Worm (Caenorhabditis elegans) whole organism, L4 larva: ENCODE data around the gene M03C11.3.

Experiments
- R02D3.7 ChIP-seq: fragments of 150-350 bp; sonication (generic microtip); optimal IDR thresholded peaks from 3 replicates; lab custom pipeline; 2014; ENCODE audit warnings: missing biosample characterization, missing genetic modification characterization
- ama-1 ChIP-seq: fragments of 150-350 bp; optimal IDR thresholded peaks from 2 replicates; lab custom pipeline; 2014; ENCODE audit warnings: inconsistent platforms, mixed read lengths
- egl-27 ChIP-seq: sonication (generic microtip); optimal IDR thresholded peaks from 3 replicates; lab custom pipeline; 2017; ENCODE audit warnings: missing biosample characterization, missing genetic modification reagents, missing genetic modification characterization
- lin-39 ChIP-seq: fragments of 150-350 bp; optimal IDR thresholded peaks from 2 replicates; lab custom pipeline; 2014; ENCODE audit warnings: missing biosample characterization, missing genetic modification reagents, missing genetic modification characterization
- nhr-11 ChIP-seq: fragments of 150-350 bp; optimal IDR thresholded peaks from 2 replicates; lab custom pipeline; 2014; ENCODE audit warnings: missing biosample characterization, missing genetic modification characterization
- unc-62 ChIP-seq, 3 experiments: fragments of 150-350 bp in 1 of 3; sonication (generic microtip); optimal IDR thresholded peaks in 2 of 3; peaks in 1 of 3; 1 replicate in 1 of 3; 2 replicates in 2 of 3; lab custom pipeline; 2014 to 2017; ENCODE audit warnings: missing biosample characterization in 3 of 3, missing genetic modification characterization in 3 of 3, missing genetic modification reagents in 3 of 3, missing genotype in 1 of 3

ce11 chrIII:10415822-10416221, 11.0 kb downstream of the M03C11.3 start, which contains the start of gene ymel-1:
- TF ChIP-seq unc-62 (GFP tag; optimal IDR thresholded peaks at IDR 0.05 in 1 of 2; lab: Kevin White, UChicago) (no peak), unc-62 (tag; optimal IDR thresholded peaks at IDR 0.05; lab: Kevin White, UChicago) (no peak), nhr-11 (tag; lab: Kevin White, UChicago) (no peak), ama-1 (peak; percentile 61), R02D3.7 (no peak), lin-39 (tag; lab: Kevin White, UChicago) (no peak), egl-27 (tag; lab: Kevin White, UChicago) (no peak)
